Worm (Caenorhabditis elegans): ENCODE results near the gene str-130.

ce11 chrV:8079813-8080212 is 10.7 kb downstream of the str-130 start:
- TF ChIP-seq unc-130 (GFP tag; optimal IDR thresholded peaks at IDR 0.05) (no peak), gei-8 (GFP tag; optimal IDR thresholded peaks at IDR 0.05) (no peak), jun-1 (tag; optimal IDR thresholded peaks at IDR 0.05) (no peak), lsy-2 (tag; optimal IDR thresholded peaks at IDR 0.05) (no peak), ceh-28 (tag; optimal IDR thresholded peaks at IDR 0.05) (no peak)

Measured in whole organism, L4 larva.